Fruit fly (Drosophila melanogaster) whole organism, embryonic: ENCODE results near the gene awd.

Source experiments
- B-H1 ChIP-seq: fragments of 200-800 bp; sonication (Bioruptor generic); IDR thresholded peaks from 3 replicates; pipeline ENCODE4 v1.3.6; 2022; ENCODE audit warnings: missing biosample characterization, missing genetic modification characterization
- Bdp1 ChIP-seq: fragments of 200-800 bp; sonication (Bioruptor generic); optimal IDR thresholded peaks from 3 replicates; lab custom pipeline; 2016; ENCODE audit warnings: missing biosample characterization, missing genetic modification characterization
- CG10654 ChIP-seq: fragments of 200-800 bp; sonication (Bioruptor generic); optimal IDR thresholded peaks from 2 replicates; lab custom pipeline; 2016; ENCODE audit warnings: missing biosample characterization, missing genetic modification characterization
- CG11398 ChIP-seq: fragments of 200-800 bp; sonication (Bioruptor generic); optimal IDR thresholded peaks from 2 replicates; lab custom pipeline; 2016; ENCODE audit warnings: missing biosample characterization, missing genetic modification characterization
- CG11695 ChIP-seq: fragments of 200-800 bp; sonication (Bioruptor generic); IDR thresholded peaks from 3 replicates; pipeline ENCODE4 v1.3.6; 2022; ENCODE audit warnings: missing biosample characterization, missing genetic modification characterization
- CG12769 ChIP-seq: fragments of 200-800 bp; sonication (Bioruptor generic); optimal IDR thresholded peaks from 2 replicates; lab custom pipeline; 2019; ENCODE audit warnings: missing biosample characterization, mild to moderate bottlenecking, missing genetic modification characterization, moderate library complexity
- CG13296 ChIP-seq: fragments of 200-800 bp; sonication (Bioruptor generic); optimal IDR thresholded peaks from 3 replicates; lab custom pipeline; 2018; ENCODE audit warnings: missing biosample characterization, mild to moderate bottlenecking, missing genetic modification characterization
- CG15696 ChIP-seq: fragments of 200-800 bp; sonication (Bioruptor generic); optimal IDR thresholded peaks from 2 replicates; lab custom pipeline; 2019; ENCODE audit warnings: missing biosample characterization, mild to moderate bottlenecking, missing genetic modification characterization, moderate library complexity
- CG1602 ChIP-seq: fragments of 200-800 bp; sonication (Bioruptor generic); optimal IDR thresholded peaks from 3 replicates; lab custom pipeline; 2016; ENCODE audit warnings: missing biosample characterization, missing genetic modification characterization
- CG1647 ChIP-seq: fragments of 200-800 bp; sonication (Bioruptor generic); optimal IDR thresholded peaks from 3 replicates; lab custom pipeline; 2016; ENCODE audit warnings: missing biosample characterization, missing genetic modification characterization
- CG17612 ChIP-seq: fragments of 200-800 bp; sonication (Bioruptor generic); IDR thresholded peaks from 2 replicates; pipeline ENCODE4 v1.3.6; 2022; ENCODE audit warnings: missing biosample characterization, missing genetic modification characterization
- CG1832 ChIP-seq: fragments of 200-800 bp; sonication (Bioruptor generic); optimal IDR thresholded peaks from 2 replicates; lab custom pipeline; 2017; ENCODE audit warnings: missing biosample characterization, mild to moderate bottlenecking, missing genetic modification characterization, inconsistent platforms
- CG3281 ChIP-seq: fragments of 200-800 bp; sonication (Bioruptor generic); optimal IDR thresholded peaks from 3 replicates; lab custom pipeline; 2017; ENCODE audit warnings: missing biosample characterization, mild to moderate bottlenecking, missing genetic modification characterization
- CG34224 ChIP-seq: fragments of 200-800 bp; sonication (Bioruptor generic); IDR thresholded peaks from 3 replicates; pipeline ENCODE4 v1.3.6; 2022; ENCODE audit warnings: missing biosample characterization, missing genetic modification characterization; ENCODE audit not compliant: partially characterized antibody
- CG3847 ChIP-seq: fragments of 200-800 bp; sonication (Bioruptor generic); IDR thresholded peaks from 2 replicates; pipeline ENCODE4 v1.3.6; 2022; ENCODE audit warnings: missing biosample characterization, missing genetic modification characterization
- CG42726 ChIP-seq: fragments of 200-800 bp; sonication (Bioruptor generic); IDR thresholded peaks from 2 replicates; pipeline ENCODE4 v1.3.6; 2022; ENCODE audit warnings: missing biosample characterization, missing genetic modification characterization; ENCODE audit not compliant: partially characterized antibody
- CG6813 ChIP-seq: fragments of 200-800 bp; sonication (Bioruptor generic); optimal IDR thresholded peaks from 2 replicates; lab custom pipeline; 2017; ENCODE audit warnings: missing biosample characterization, missing genetic modification characterization, mild to moderate bottlenecking, moderate library complexity, missing genetic modification reagents
- CG7786 ChIP-seq: fragments of 200-800 bp; sonication (Bioruptor generic); optimal IDR thresholded peaks from 2 replicates; lab custom pipeline; 2016; ENCODE audit warnings: missing biosample characterization, missing genetic modification characterization
- CG9797 ChIP-seq: fragments of 200-800 bp; sonication (Bioruptor generic); optimal IDR thresholded peaks from 3 replicates; lab custom pipeline; 2018; ENCODE audit warnings: missing biosample characterization, mild to moderate bottlenecking, missing genetic modification characterization
- Dbx ChIP-seq: fragments of 200-800 bp; sonication (Bioruptor generic); IDR thresholded peaks from 3 replicates; pipeline ENCODE4 v1.3.6; 2022; ENCODE audit warnings: missing biosample characterization, missing genetic modification characterization
- Dref ChIP-seq: fragments of 200-800 bp; sonication (Bioruptor generic); IDR thresholded peaks from 2 replicates; pipeline ENCODE4 v1.3.6; 2022; ENCODE audit warnings: missing biosample characterization, missing genetic modification characterization
- Drgx ChIP-seq: fragments of 200-800 bp; sonication (Bioruptor generic); IDR thresholded peaks from 2 replicates; pipeline ENCODE4 v1.3.6; 2022; ENCODE audit warnings: missing biosample characterization, missing genetic modification characterization
- Eip74EF ChIP-seq, 2 experiments: fragments of 200-800 bp in 1 of 2; fragments of >200 bp in 1 of 2; sonication (Bioruptor generic) in 1 of 2; optimal IDR thresholded peaks; 2 replicates each; lab custom pipeline; 2017 to 2019; ENCODE audit warnings: missing biosample characterization in 2 of 2, missing genetic modification characterization in 2 of 2, mild to moderate bottlenecking in 1 of 2, moderate library complexity in 1 of 2
- Hmr ChIP-seq: fragments of 200-800 bp; sonication (Bioruptor generic); optimal IDR thresholded peaks from 3 replicates; lab custom pipeline; 2017; ENCODE audit warnings: mild to moderate bottlenecking, missing biosample characterization, missing genetic modification reagents, missing genetic modification characterization
- Hr78 ChIP-seq, 2 experiments: fragments of 200-800 bp in 1 of 2; fragments of >200 bp in 1 of 2; sonication (Bioruptor generic) in 1 of 2; optimal IDR thresholded peaks; 2 replicates each; lab custom pipeline; 2017 to 2019; ENCODE audit warnings: missing biosample characterization in 2 of 2, missing genetic modification characterization in 2 of 2, mild to moderate bottlenecking in 1 of 2, moderate library complexity in 1 of 2
- Lim3 ChIP-seq: fragments of 200-800 bp; sonication (Bioruptor generic); IDR thresholded peaks from 2 replicates; pipeline ENCODE4 v1.3.6; 2022; ENCODE audit warnings: missing biosample characterization, missing genetic modification characterization
- Med ChIP-seq: fragments of 200-800 bp; sonication (Bioruptor generic); peaks from one replicate; lab custom pipeline; 2016; ENCODE audit warnings: missing biosample characterization, missing genetic modification characterization, mild to moderate bottlenecking, inconsistent platforms, moderate library complexity
- Mes4 ChIP-seq: fragments of 200-800 bp; sonication (Bioruptor generic); optimal IDR thresholded peaks from 2 replicates; lab custom pipeline; 2016; ENCODE audit warnings: missing biosample characterization, missing genetic modification characterization
- Nf-YB ChIP-seq: fragments of 200-800 bp; sonication (Bioruptor generic); optimal IDR thresholded peaks from 3 replicates; lab custom pipeline; 2019; ENCODE audit warnings: missing biosample characterization, mild to moderate bottlenecking, missing genetic modification characterization, moderate library complexity
- Pdp1 ChIP-seq, 2 experiments: fragments of 200-800 bp; sonication (Bioruptor generic); optimal IDR thresholded peaks; 3 replicates each; lab custom pipeline; 2016; ENCODE audit warnings: missing biosample characterization in 2 of 2, missing genetic modification characterization in 2 of 2, mild to moderate bottlenecking in 1 of 2, moderate library complexity in 1 of 2
- Scr ChIP-seq: fragments of 200-800 bp; sonication (Bioruptor generic); IDR thresholded peaks from 2 replicates; pipeline ENCODE4 v1.3.6; 2022; ENCODE audit warnings: missing biosample characterization, missing genetic modification characterization; ENCODE audit not compliant: partially characterized antibody
- bowl ChIP-seq: fragments of 200-800 bp; sonication (Bioruptor generic); IDR thresholded peaks from 2 replicates; pipeline ENCODE4 v1.3.6; 2022; ENCODE audit warnings: missing biosample characterization, missing genetic modification characterization
- cas ChIP-seq: fragments of 200-800 bp; sonication (Bioruptor generic); IDR thresholded peaks from 2 replicates; pipeline ENCODE4 v1.3.6; 2022; ENCODE audit warnings: missing biosample characterization, missing genetic modification characterization
- chinmo ChIP-seq: fragments of 200-800 bp; sonication (Bioruptor generic); IDR thresholded peaks from 4 replicates; pipeline ENCODE4 v1.3.6; 2022; ENCODE audit warnings: missing biosample characterization, missing genetic modification characterization; ENCODE audit not compliant: partially characterized antibody
- chm ChIP-seq: fragments of 200-800 bp; sonication (Bioruptor generic); IDR thresholded peaks from 2 replicates; pipeline ENCODE4 v1.3.6; 2022; ENCODE audit warnings: missing biosample characterization, missing genetic modification characterization
- chn ChIP-seq: fragments of 200-800 bp; sonication (Bioruptor generic); optimal IDR thresholded peaks from 2 replicates; lab custom pipeline; 2016; ENCODE audit warnings: missing biosample characterization, missing genetic modification characterization
- crol ChIP-seq: fragments of 200-800 bp; sonication (Bioruptor generic); IDR thresholded peaks from 2 replicates; pipeline ENCODE4 v1.3.6; 2022; ENCODE audit warnings: missing biosample characterization, missing genetic modification characterization
- dmrt99B ChIP-seq: fragments of 200-800 bp; sonication (Bioruptor generic); optimal IDR thresholded peaks from 2 replicates; lab custom pipeline; 2018; ENCODE audit warnings: missing biosample characterization, mild to moderate bottlenecking, missing genetic modification characterization, moderate library complexity
- eve ChIP-seq, 2 experiments: fragments of >200 bp; optimal IDR thresholded peaks; 2 replicates each; lab custom pipeline; 2017; ENCODE audit warnings: missing biosample characterization in 2 of 2, missing genetic modification characterization in 2 of 2
- fru ChIP-seq: fragments of >200 bp; optimal IDR thresholded peaks from 2 replicates; lab custom pipeline; 2017
- hbn ChIP-seq: fragments of 200-800 bp; sonication (Bioruptor generic); IDR thresholded peaks from 2 replicates; pipeline ENCODE4 v1.3.6; 2022; ENCODE audit warnings: missing biosample characterization, missing genetic modification characterization; ENCODE audit not compliant: partially characterized antibody
- hth ChIP-seq: fragments of >200 bp; optimal IDR thresholded peaks from 2 replicates; lab custom pipeline; 2017; ENCODE audit warnings: inconsistent platforms
- lbe ChIP-seq: fragments of 200-800 bp; sonication (Bioruptor generic); optimal IDR thresholded peaks from 2 replicates; lab custom pipeline; 2016; ENCODE audit warnings: missing biosample characterization, mild to moderate bottlenecking, missing genetic modification characterization
- nerfin-2 ChIP-seq: fragments of 200-800 bp; sonication (Bioruptor generic); IDR thresholded peaks from 2 replicates; pipeline ENCODE4 v1.3.6; 2022; ENCODE audit warnings: missing biosample characterization, missing genetic modification characterization; ENCODE audit not compliant: partially characterized antibody
- odd ChIP-seq: fragments of 200-800 bp; sonication (Bioruptor generic); optimal IDR thresholded peaks from 2 replicates; lab custom pipeline; 2017; ENCODE audit warnings: missing biosample characterization, mild to moderate bottlenecking, missing genetic modification characterization
- pzg ChIP-seq: fragments of 200-800 bp; sonication (Bioruptor generic); optimal IDR thresholded peaks from 3 replicates; lab custom pipeline; 2018; ENCODE audit warnings: missing biosample characterization, mild to moderate bottlenecking, missing genetic modification characterization, moderate library complexity
- ssp ChIP-seq: fragments of 200-800 bp; sonication (Bioruptor generic); IDR thresholded peaks from 2 replicates; pipeline ENCODE4 v1.3.6; 2022; ENCODE audit warnings: missing biosample characterization, missing genetic modification characterization
- toy ChIP-seq: fragments of 200-800 bp; sonication (Bioruptor generic); IDR thresholded peaks from 2 replicates; pipeline ENCODE4 v1.3.6; 2022; ENCODE audit warnings: missing biosample characterization, missing genetic modification characterization

Gene awd

DNA sequence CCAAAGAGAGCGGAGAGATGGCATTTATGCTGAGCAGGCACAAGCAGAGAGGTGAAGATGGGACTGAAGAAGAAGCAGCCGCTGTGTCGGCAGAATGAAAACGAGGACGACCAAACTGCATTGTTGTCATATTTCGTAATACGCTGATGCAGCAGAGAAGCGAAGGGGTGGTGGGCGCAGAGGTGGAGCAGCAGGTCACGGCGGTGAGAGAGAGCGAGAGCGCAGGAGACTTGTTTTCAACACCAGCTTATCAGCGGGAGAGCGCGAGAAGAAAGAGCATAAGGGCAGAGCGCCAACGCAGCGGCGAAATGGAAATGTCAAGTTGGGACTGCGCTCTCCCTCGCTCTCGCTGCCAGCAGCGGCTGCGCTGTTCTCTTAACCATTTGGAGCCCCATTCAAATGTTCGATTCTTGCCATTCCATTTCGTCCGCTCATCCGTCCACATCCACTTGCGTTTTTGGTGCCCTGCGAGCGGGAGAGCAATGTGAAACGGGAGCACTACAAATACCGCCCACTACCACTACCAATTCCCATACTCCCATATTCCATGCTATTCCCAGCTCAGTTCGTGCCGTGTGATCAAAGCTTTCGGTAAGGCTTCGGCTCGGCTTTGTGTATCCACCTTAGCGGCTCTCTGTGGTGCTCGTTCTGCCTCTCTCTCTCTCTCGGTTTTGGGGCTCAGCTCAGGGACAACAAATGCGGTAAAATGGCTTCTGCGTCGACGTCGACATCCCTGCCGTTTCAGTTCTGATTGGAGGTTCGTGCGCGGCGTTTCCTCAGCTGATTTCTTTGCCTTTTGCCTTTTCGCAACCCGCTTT, 32.4 kb downstream of the awd start, which contains the start of gene ttk (continued):
- TF ChIP-seq Pdp1 (GFP tag; optimal IDR thresholded peaks at IDR 0.05; lab: Kevin White, UChicago): peak in 1 of 2 experiments; percentile 91
- TF ChIP-seq Bdp1 (GFP tag; lab: Kevin White, UChicago): no peak
- TF ChIP-seq CG34224 (GFP tag; lab: Robert Waterston, UW): peak; percentile 46; the same call in 1 of the 3 replicates
- TF ChIP-seq fru (lab: Kevin White, UChicago): no peak
- TF ChIP-seq Hmr (GFP tag; lab: Kevin White, UChicago): no peak
- TF ChIP-seq eve (GFP tag; optimal IDR thresholded peaks at IDR 0.05; lab: Kevin White, UChicago): no peak
- TF ChIP-seq Drgx: no peak
- peak; percentile 53 for TF ChIP-seq CG1832 (GFP tag; lab: Kevin White, UChicago)
- peak; percentile 72 for TF ChIP-seq Med (GFP tag; lab: Kevin White, UChicago)
- TF ChIP-seq CG3847 (GFP tag; lab: Robert Waterston, UW): no peak
- TF ChIP-seq bowl (GFP tag; lab: Robert Waterston, UW): no peak
- no peak for TF ChIP-seq CG13296
- TF ChIP-seq CG10654 (GFP tag; lab: Kevin White, UChicago): no peak
- peak; percentile 7 for TF ChIP-seq odd
- TF ChIP-seq dmrt99B (tag; lab: Kevin White, UChicago): peak; percentile 13
- TF ChIP-seq hbn: peak; percentile 41
- no peak for TF ChIP-seq CG3281 (GFP tag; lab: Kevin White, UChicago)
- TF ChIP-seq Dbx (GFP tag; lab: Robert Waterston, UW): peak; percentile 27; the same call in 1 of the 3 replicates
- TF ChIP-seq CG1647: no peak
- TF ChIP-seq chn (GFP tag; lab: Kevin White, UChicago): peak; percentile 58
- TF ChIP-seq CG11398: no peak
- TF ChIP-seq chm: 0 out of 2 replicates have a peak, but pooled peaks have one; percentile 50
- no peak for TF ChIP-seq Lim3
- no peak for TF ChIP-seq Dref (GFP tag; lab: Robert Waterston, UW)
- no peak for TF ChIP-seq hth (lab: Kevin White, UChicago)
- no peak for TF ChIP-seq cas
- TF ChIP-seq CG12769 (tag; lab: Kevin White, UChicago): peak; percentile 95
- TF ChIP-seq Hr78 (GFP tag; optimal IDR thresholded peaks at IDR 0.05; lab: Kevin White, UChicago): peak in 1 of 2 experiments; percentile 97
- no peak for TF ChIP-seq nerfin-2 (GFP tag; lab: Robert Waterston, UW)
- no peak for TF ChIP-seq CG1602 (GFP tag; lab: Kevin White, UChicago)
- no peak for TF ChIP-seq Mes4 (GFP tag; lab: Kevin White, UChicago)
- TF ChIP-seq chinmo (GFP tag; lab: Robert Waterston, UW): peak; percentile 74; the same call in 2 of the 4 replicates
- no peak for TF ChIP-seq CG17612 (GFP tag; lab: Robert Waterston, UW)
- TF ChIP-seq pzg: no peak
- TF ChIP-seq Nf-YB: peak; percentile 0
- no peak for TF ChIP-seq CG7786 (GFP tag; lab: Kevin White, UChicago)
- TF ChIP-seq CG42726 (GFP tag; lab: Robert Waterston, UW): 0 out of 2 replicates have a peak, but pooled peaks have one; percentile 14
- TF ChIP-seq Eip74EF (GFP tag; optimal IDR thresholded peaks at IDR 0.05; lab: Kevin White, UChicago): peak in 1 of 2 experiments; percentile 16
- no peak; the same call in 2 of the 3 replicates for TF ChIP-seq B-H1 (GFP tag; lab: Robert Waterston, UW)
- TF ChIP-seq CG9797 (GFP tag; lab: Kevin White, UChicago): no peak
- TF ChIP-seq CG11695 (GFP tag; lab: Robert Waterston, UW): no peak
- TF ChIP-seq crol (GFP tag; lab: Robert Waterston, UW): peak; percentile 96
- no peak for TF ChIP-seq CG15696 (tag; lab: Kevin White, UChicago)
- no peak for TF ChIP-seq toy (GFP tag; lab: Robert Waterston, UW)
- TF ChIP-seq Scr (GFP tag; lab: Robert Waterston, UW): no peak; the same call in 1 of the 2 replicates
- TF ChIP-seq CG6813 (GFP tag; lab: Kevin White, UChicago): peak; percentile 19
- TF ChIP-seq ssp (GFP tag; lab: Robert Waterston, UW): no peak
- peak; percentile 48 for TF ChIP-seq lbe (GFP tag; lab: Kevin White, UChicago)
